Worm (Caenorhabditis elegans): ENCODE results near the gene sor-3.

ce11 chrX:334452-334851 is 19.0 kb upstream of the sor-3 start:
- no peak for TF ChIP-seq aly-2 (tag; optimal IDR thresholded peaks at IDR 0.05)
- no peak for TF ChIP-seq ama-1 (optimal IDR thresholded peaks at IDR 0.05)
- no peak for TF ChIP-seq lin-39 (tag; optimal IDR thresholded peaks at IDR 0.05)
- no peak for TF ChIP-seq mml-1 (tag; optimal IDR thresholded peaks at IDR 0.05)
- TF ChIP-seq nfya-1 (tag; optimal IDR thresholded peaks at IDR 0.05; ENCODE audit: insufficient read depth), result no peak
- TF ChIP-seq nhr-237 (tag; optimal IDR thresholded peaks at IDR 0.05), result no peak
- TF ChIP-seq ceh-9 (tag; optimal IDR thresholded peaks at IDR 0.05), result no peak
- TF ChIP-seq ceh-82 (tag; optimal IDR thresholded peaks at IDR 0.05), result no peak
- no peak for TF ChIP-seq jun-1 (tag; optimal IDR thresholded peaks at IDR 0.05)
- no peak for TF ChIP-seq elt-3 (tag; optimal IDR thresholded peaks at IDR 0.05)
- TF ChIP-seq snpc-4 (tag; optimal IDR thresholded peaks at IDR 0.05), result no peak
- no peak for TF ChIP-seq hmg-11 (tag; optimal IDR thresholded peaks at IDR 0.05)
- no peak for TF ChIP-seq unc-39 (tag; optimal IDR thresholded peaks at IDR 0.05)
- TF ChIP-seq tbx-2 (tag; optimal IDR thresholded peaks at IDR 0.05), result no peak

All from whole organism, L3 larva.